Worm (Caenorhabditis elegans): Measurements from ENCODE around the gene atf-2.

ce11 chrII:8742972-8743371 lies 8.8 kb upstream of the atf-2 start:
- TF ChIP-seq klf-2 (GFP tag; conservative IDR thresholded peaks at IDR 0.05), result no peak
- no peak for TF ChIP-seq med-1 (GFP tag; optimal IDR thresholded peaks at IDR 0.05; ENCODE audit: insufficient read depth)
- TF ChIP-seq ref-1 (GFP tag; conservative IDR thresholded peaks at IDR 0.05), result no peak
- no peak for TF ChIP-seq ztf-29 (GFP tag; IDR thresholded peaks at IDR 0.05)
- TF ChIP-seq flt-1 (GFP tag; IDR thresholded peaks at IDR 0.05), result no peak
